Fruit fly (Drosophila melanogaster) whole organism, pupa: ENCODE measurements around the gene Gr94a.

Experiments used
- CG10348 ChIP-seq: fragments of 200-800 bp; sonication (Bioruptor generic); IDR thresholded peaks from 2 replicates; pipeline ENCODE4 v1.3.6; 2022; ENCODE audit warnings: missing biosample characterization, missing genetic modification characterization
- CG12605 ChIP-seq: fragments of 200-800 bp; sonication (Bioruptor generic); IDR thresholded peaks from 2 replicates; pipeline ENCODE4 v1.3.6; 2022; ENCODE audit warnings: missing biosample characterization, missing genetic modification characterization
- CG13204 ChIP-seq: fragments of 200-800 bp; sonication (Bioruptor generic); optimal IDR thresholded peaks from 2 replicates; lab custom pipeline; 2018; ENCODE audit warnings: missing biosample characterization, mild to moderate bottlenecking, missing genetic modification characterization, moderate library complexity
- CG14655 ChIP-seq: fragments of 200-800 bp; sonication (Bioruptor generic); optimal IDR thresholded peaks from 3 replicates; lab custom pipeline; 2017; ENCODE audit warnings: mild to moderate bottlenecking, missing biosample characterization, missing genetic modification reagents, missing genetic modification characterization
- CG15710 ChIP-seq: fragments of 200-800 bp; sonication (Bioruptor generic); optimal IDR thresholded peaks from 2 replicates; lab custom pipeline; 2018; ENCODE audit warnings: missing biosample characterization, mild to moderate bottlenecking, missing genetic modification characterization, moderate library complexity
- CG17806 ChIP-seq: fragments of 200-800 bp; sonication (Bioruptor generic); optimal IDR thresholded peaks from 2 replicates; lab custom pipeline; 2018; ENCODE audit warnings: missing biosample characterization, mild to moderate bottlenecking, missing genetic modification characterization, moderate library complexity
- CG32121 ChIP-seq: fragments of 200-800 bp; sonication (Bioruptor generic); IDR thresholded peaks from 2 replicates; pipeline ENCODE4 v1.3.6; 2022; ENCODE audit warnings: missing biosample characterization, missing genetic modification characterization
- CG34367 ChIP-seq: fragments of 200-800 bp; sonication (Bioruptor generic); optimal IDR thresholded peaks from 2 replicates; lab custom pipeline; 2018; ENCODE audit warnings: missing biosample characterization, mild to moderate bottlenecking, missing genetic modification characterization
- CG4496 ChIP-seq: fragments of 200-800 bp; sonication (Bioruptor generic); IDR thresholded peaks from 3 replicates; pipeline ENCODE4 v1.3.6; 2022; ENCODE audit warnings: missing biosample characterization, missing genetic modification characterization
- CG8159 ChIP-seq: fragments of 200-800 bp; sonication (Bioruptor generic); optimal IDR thresholded peaks from 3 replicates; lab custom pipeline; 2018; ENCODE audit warnings: missing biosample characterization, mild to moderate bottlenecking, missing genetic modification characterization, moderate library complexity
- CG8301 ChIP-seq: fragments of 200-800 bp; sonication (Bioruptor generic); optimal IDR thresholded peaks from 2 replicates; lab custom pipeline; 2018; ENCODE audit warnings: missing biosample characterization, mild to moderate bottlenecking, missing genetic modification characterization
- CG9948 ChIP-seq: fragments of 200-800 bp; sonication (Bioruptor generic); optimal IDR thresholded peaks from 2 replicates; lab custom pipeline; 2018; ENCODE audit warnings: missing biosample characterization, mild to moderate bottlenecking, missing genetic modification characterization, moderate library complexity
- D1 ChIP-seq: fragments of 200-800 bp; sonication (Bioruptor generic); optimal IDR thresholded peaks from 2 replicates; lab custom pipeline; 2018; ENCODE audit warnings: missing biosample characterization, mild to moderate bottlenecking, missing genetic modification characterization, moderate library complexity
- EcR ChIP-seq: fragments of 200-800 bp; sonication (Bioruptor generic); optimal IDR thresholded peaks from 3 replicates; lab custom pipeline; 2019; ENCODE audit warnings: missing biosample characterization, missing genetic modification characterization, mild to moderate bottlenecking, moderate library complexity, missing genetic modification reagents
- Ets98B ChIP-seq: fragments of 200-800 bp; sonication (Bioruptor generic); IDR thresholded peaks from 2 replicates; pipeline ENCODE4 v1.3.6; 2022; ENCODE audit warnings: missing biosample characterization, missing genetic modification characterization
- Pif1A ChIP-seq: fragments of 200-800 bp; sonication (Bioruptor generic); optimal IDR thresholded peaks from 3 replicates; lab custom pipeline; 2016; ENCODE audit warnings: missing biosample characterization, missing genetic modification characterization
- Pif1B ChIP-seq: fragments of 200-800 bp; sonication (Bioruptor generic); optimal IDR thresholded peaks from 3 replicates; lab custom pipeline; 2016; ENCODE audit warnings: missing biosample characterization, missing genetic modification characterization
- Snoo ChIP-seq: fragments of 200-800 bp; sonication (Bioruptor generic); optimal IDR thresholded peaks from 3 replicates; lab custom pipeline; 2017; ENCODE audit warnings: missing biosample characterization, mild to moderate bottlenecking, missing genetic modification characterization, inconsistent platforms
- fd96Ca ChIP-seq: fragments of 200-800 bp; sonication (Bioruptor generic); IDR thresholded peaks from 3 replicates; pipeline ENCODE4 v1.3.6; 2022; ENCODE audit warnings: missing biosample characterization, missing genetic modification characterization
- gl ChIP-seq: fragments of 200-800 bp; sonication (Bioruptor generic); optimal IDR thresholded peaks from 2 replicates; lab custom pipeline; 2018; ENCODE audit warnings: missing biosample characterization, mild to moderate bottlenecking, missing genetic modification characterization
- rn ChIP-seq: fragments of 200-800 bp; sonication (Bioruptor generic); IDR thresholded peaks from 2 replicates; pipeline ENCODE4 v1.3.6; 2022; ENCODE audit warnings: missing biosample characterization, missing genetic modification characterization

Gr94a gene

DNA sequence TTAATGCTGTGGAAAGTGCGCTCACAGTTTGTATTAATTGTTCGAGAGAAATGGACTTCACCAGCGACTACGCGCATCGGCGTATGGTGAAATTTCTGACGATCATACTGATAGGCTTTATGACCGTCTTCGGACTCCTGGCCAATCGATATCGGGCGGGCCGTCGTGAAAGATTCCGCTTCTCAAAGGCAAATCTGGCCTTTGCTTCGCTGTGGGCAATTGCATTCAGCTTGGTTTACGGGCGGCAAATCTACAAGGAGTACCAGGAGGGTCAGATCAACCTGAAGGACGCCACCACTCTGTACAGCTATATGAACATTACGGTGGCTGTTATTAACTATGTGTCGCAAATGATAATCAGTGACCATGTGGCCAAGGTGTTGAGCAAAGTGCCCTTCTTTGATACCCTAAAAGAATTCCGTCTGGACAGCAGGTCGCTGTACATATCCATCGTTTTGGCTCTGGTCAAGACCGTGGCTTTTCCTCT is at the start of gene Gr94a:
Gene Gr94a, plus strand, starts transcription at position 51 of the 487 bp plus-strand sequence.
- TF ChIP-seq Snoo (tag; lab: Kevin White, UChicago) (no peak), CG4496 (no peak), CG14655 (GFP tag; lab: Kevin White, UChicago) (no peak), Pif1B (GFP tag; lab: Kevin White, UChicago) (no peak), CG17806 (tag; lab: Kevin White, UChicago) (no peak), CG8159 (tag; lab: Kevin White, UChicago) (no peak), fd96Ca (GFP tag; lab: Robert Waterston, UW) (no peak), CG32121 (GFP tag; lab: Robert Waterston, UW) (no peak), CG9948 (tag; lab: Kevin White, UChicago) (no peak), CG12605 (GFP tag; lab: Robert Waterston, UW) (no peak), gl (tag; lab: Kevin White, UChicago) (no peak)

DNA sequence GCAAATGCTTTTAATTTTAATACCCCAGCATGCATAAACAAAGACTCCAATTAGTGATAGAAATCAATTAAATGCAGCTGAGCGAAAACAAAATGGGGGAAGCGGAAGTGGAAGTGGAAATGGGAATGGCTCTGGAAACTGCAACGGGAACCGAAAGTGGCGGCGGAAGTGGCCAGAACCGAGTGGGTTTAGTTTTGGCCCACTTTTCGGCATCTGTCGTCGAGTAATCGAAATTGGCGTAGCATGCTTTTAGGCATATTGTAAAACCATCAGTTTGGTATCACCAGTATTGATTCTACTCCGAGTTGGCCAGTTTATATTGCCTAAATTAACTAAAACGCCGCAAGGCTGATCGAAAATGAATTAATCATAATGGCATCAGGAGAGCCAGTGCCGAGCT is 47.3 kb upstream of the Gr94a start:
- TF ChIP-seq rn (GFP tag; lab: Robert Waterston, UW) = no peak
- no peak for TF ChIP-seq CG32121 (GFP tag; lab: Robert Waterston, UW)
- TF ChIP-seq CG34367 (tag; lab: Kevin White, UChicago) = no peak
- TF ChIP-seq Pif1A (GFP tag; lab: Kevin White, UChicago) = no peak
- no peak for TF ChIP-seq CG12605 (GFP tag; lab: Robert Waterston, UW)
- no peak for TF ChIP-seq CG13204 (GFP tag; lab: Kevin White, UChicago)
- TF ChIP-seq Pif1B (GFP tag; lab: Kevin White, UChicago) = no peak
- TF ChIP-seq CG9948 (tag; lab: Kevin White, UChicago) = no peak
- TF ChIP-seq EcR (GFP tag; lab: Kevin White, UChicago) = no peak
- no peak for TF ChIP-seq CG17806 (tag; lab: Kevin White, UChicago)
- TF ChIP-seq Snoo (tag; lab: Kevin White, UChicago) = no peak
- TF ChIP-seq CG8159 (tag; lab: Kevin White, UChicago) = no peak
- no peak for TF ChIP-seq gl (tag; lab: Kevin White, UChicago)
- TF ChIP-seq CG10348 (GFP tag; lab: Robert Waterston, UW) = no peak
- peak; percentile 54; the same call in 2 of the 3 replicates for TF ChIP-seq fd96Ca (GFP tag; lab: Robert Waterston, UW)
- 0 out of 2 replicates have a peak, but pooled peaks have one; percentile 11 for TF ChIP-seq Ets98B
- peak; percentile 84 for TF ChIP-seq CG4496
- TF ChIP-seq CG8301 (tag; lab: Kevin White, UChicago) = no peak

DNA sequence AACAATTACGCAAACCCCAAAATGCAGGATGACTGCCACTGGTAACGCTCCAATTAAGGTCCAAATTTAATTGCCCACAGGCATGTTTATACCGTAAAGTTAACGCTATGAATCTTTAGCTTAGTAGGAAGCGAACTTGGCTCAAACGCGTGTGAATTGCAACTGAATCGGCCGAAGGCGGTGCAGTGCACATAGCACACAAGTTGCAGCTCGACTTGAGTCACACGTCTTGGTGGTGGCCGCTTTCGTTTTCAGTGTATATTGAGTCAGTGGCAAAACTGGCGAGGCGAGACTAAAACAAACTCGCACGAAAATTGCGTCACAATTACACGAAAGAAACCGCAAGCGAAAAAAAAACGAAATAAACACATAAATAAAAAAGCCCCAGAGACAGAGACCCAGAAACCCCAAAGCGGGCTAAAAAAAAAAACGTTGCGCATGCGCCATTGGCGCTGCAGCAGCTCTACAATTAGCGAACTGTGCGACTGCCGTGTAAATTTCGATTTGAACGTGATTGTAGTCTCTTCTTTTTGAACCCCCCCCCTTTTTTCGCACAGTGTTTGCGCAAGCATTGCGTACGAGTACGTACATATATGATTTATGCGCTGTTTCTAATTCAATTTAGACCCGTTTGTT is 41.9 kb upstream of the Gr94a start:
- TF ChIP-seq CG12605 (GFP tag; lab: Robert Waterston, UW) = peak; percentile 50
- TF ChIP-seq rn (GFP tag; lab: Robert Waterston, UW) = peak; percentile 37; the same call in 1 of the 2 replicates
- peak; percentile 14 for TF ChIP-seq CG8301 (tag; lab: Kevin White, UChicago)
- TF ChIP-seq CG9948 (tag; lab: Kevin White, UChicago) = no peak
- TF ChIP-seq CG14655 (GFP tag; lab: Kevin White, UChicago) = peak; percentile 26
- no peak for TF ChIP-seq CG13204 (GFP tag; lab: Kevin White, UChicago)
- TF ChIP-seq D1 (tag; lab: Kevin White, UChicago) = no peak
- TF ChIP-seq CG4496 = peak; percentile 83
- peak; percentile 34 for TF ChIP-seq Pif1A (GFP tag; lab: Kevin White, UChicago)
- peak; percentile 79 for TF ChIP-seq fd96Ca (GFP tag; lab: Robert Waterston, UW)
- no peak for TF ChIP-seq CG34367 (tag; lab: Kevin White, UChicago)
- peak; percentile 83 for TF ChIP-seq CG32121 (GFP tag; lab: Robert Waterston, UW)
- no peak for TF ChIP-seq CG15710
- peak; percentile 77 for TF ChIP-seq Ets98B
- no peak for TF ChIP-seq CG8159 (tag; lab: Kevin White, UChicago)
- TF ChIP-seq, all 21 proteins: peak for 9

DNA sequence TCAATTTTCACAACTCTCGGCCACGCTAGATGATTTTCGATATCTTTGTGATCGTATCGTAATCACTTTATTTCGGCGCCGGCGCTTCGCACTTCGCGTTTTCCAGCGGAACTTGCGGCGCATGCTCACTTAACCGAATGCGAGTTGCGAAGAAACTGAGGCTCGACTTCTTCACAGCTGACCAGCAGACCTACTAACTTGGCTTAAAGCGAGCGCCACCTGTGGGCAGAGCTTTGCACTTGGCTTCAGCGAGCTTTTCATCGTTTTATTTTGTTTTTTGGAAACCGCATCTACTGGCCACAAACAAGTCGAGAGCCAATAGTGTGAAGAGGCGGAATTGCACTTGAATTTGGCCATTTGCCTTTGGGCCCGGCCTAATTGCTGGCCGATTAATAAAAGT is 41.1 kb upstream of the Gr94a start, which contains the start of gene CG34375:
Gene CG34375, minus strand, starts transcription at position 157 of the 400 bp plus-strand sequence.
- TF ChIP-seq CG4496 (peak; percentile 65), CG12605 (GFP tag; lab: Robert Waterston, UW) (no peak), CG8159 (tag; lab: Kevin White, UChicago) (no peak), Ets98B (peak; percentile 69), CG32121 (GFP tag; lab: Robert Waterston, UW) (0 out of 2 replicates have a peak, but pooled peaks have one; percentile 17), D1 (tag; lab: Kevin White, UChicago) (no peak)

DNA sequence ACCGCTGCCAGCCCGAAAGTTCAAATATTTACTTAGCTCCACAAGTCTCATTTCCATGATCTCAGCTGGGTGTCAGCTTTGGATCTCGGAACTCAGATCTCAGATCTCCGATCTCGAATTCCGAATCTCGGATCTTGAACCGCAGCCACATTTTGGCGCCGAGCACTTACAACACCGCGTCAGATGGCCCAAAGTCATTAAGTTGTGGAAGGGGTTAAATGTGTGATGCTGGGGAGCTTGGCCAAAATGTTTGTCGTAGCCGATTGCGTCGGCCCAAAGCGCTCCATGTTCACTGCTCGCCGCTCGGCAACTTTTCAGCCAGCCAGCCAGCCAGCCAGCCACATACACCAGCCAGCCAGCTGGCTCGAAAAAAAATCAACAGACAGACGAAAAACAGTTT is 39.5 kb upstream of the Gr94a start, which contains the start of gene CG6688:
Gene CG6688, plus strand, starts transcription at position 396 of the 400 bp plus-strand sequence.
- TF ChIP-seq CG15710 = no peak
- TF ChIP-seq CG13204 (GFP tag; lab: Kevin White, UChicago) = no peak
- 0 out of 3 replicates have a peak, but pooled peaks have one; percentile 5 for TF ChIP-seq fd96Ca (GFP tag; lab: Robert Waterston, UW)
- TF ChIP-seq CG12605 (GFP tag; lab: Robert Waterston, UW) = no peak
- TF ChIP-seq, all 21 proteins: peak for 1

DNA sequence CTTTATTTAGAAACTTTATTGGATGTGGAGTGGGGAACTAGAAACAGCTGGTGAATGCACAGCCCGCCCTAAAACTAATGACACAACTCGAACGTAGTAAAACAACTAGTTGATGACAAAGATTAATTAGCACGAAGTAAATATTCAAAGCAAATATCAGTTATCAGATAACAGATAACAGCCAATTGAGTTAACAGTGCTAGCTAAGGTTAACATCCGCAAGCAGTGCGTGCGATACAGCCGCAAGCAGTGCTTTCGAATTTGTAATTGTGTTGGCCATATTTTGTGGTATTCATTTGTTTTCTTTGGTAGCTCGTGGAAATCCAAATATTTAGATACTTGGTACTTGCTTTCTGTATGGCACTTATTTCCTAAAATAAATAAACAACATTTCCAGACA is 38.0 kb upstream of the Gr94a start:
- TF ChIP-seq CG8301 (tag; lab: Kevin White, UChicago) (no peak), CG17806 (tag; lab: Kevin White, UChicago) (no peak), fd96Ca (GFP tag; lab: Robert Waterston, UW) (no peak), CG13204 (GFP tag; lab: Kevin White, UChicago) (no peak), CG9948 (tag; lab: Kevin White, UChicago) (no peak), EcR (GFP tag; lab: Kevin White, UChicago) (no peak), CG14655 (GFP tag; lab: Kevin White, UChicago) (no peak), CG32121 (GFP tag; lab: Robert Waterston, UW) (no peak)
